5 fruit fly cellular contexts compared by ENCODE assay signal in genomic region chrX:19361406-19361859, dm6.
TF ChIP-seq lines count a peak whose summit lies in the region.

No protein-coding gene starts in this region.

- TF ChIP-seq CTCF in whole organism, embryonic (GFP tag; optimal IDR thresholded peaks at IDR 0.05; lab: Kevin White, UChicago) = no peak

TF ChIP-seq in whole organism, adult, 20 proteins besides CTCF, POLR2A, EP300 and RAD21:
- TF ChIP-seq CG7101 (tag; optimal IDR thresholded peaks at IDR 0.05; lab: Kevin White, UChicago) (peak; percentile 8), bab1 (GFP tag; optimal IDR thresholded peaks at IDR 0.05; lab: Kevin White, UChicago) (peak; percentile 44), CG5204 (GFP tag; optimal IDR thresholded peaks at IDR 0.05; lab: Kevin White, UChicago) (no peak), Mnt (GFP tag; optimal IDR thresholded peaks at IDR 0.05; lab: Kevin White, UChicago) (no peak), pad (GFP tag; optimal IDR thresholded peaks at IDR 0.05; lab: Kevin White, UChicago) (no peak), CG14711 (tag; optimal IDR thresholded peaks at IDR 0.05; lab: Kevin White, UChicago) (peak; percentile 35)

TF ChIP-seq in whole organism, embryonic, 481 proteins besides CTCF, POLR2A, EP300 and RAD21 (continues in another document):
- TF ChIP-seq Adf1 (GFP tag; IDR thresholded peaks at IDR 0.05; lab: Robert Waterston, UW) = no peak; the same call in 1 of the 2 replicates
- peak; percentile 50 for TF ChIP-seq NfI (GFP tag; optimal IDR thresholded peaks at IDR 0.05; lab: Kevin White, UChicago)
- TF ChIP-seq Ada2b (GFP tag; IDR thresholded peaks at IDR 0.05; lab: Robert Waterston, UW) = peak; percentile 51; the same call in 1 of the 2 replicates
- TF ChIP-seq CG2875 (GFP tag; optimal IDR thresholded peaks at IDR 0.05; lab: Kevin White, UChicago) = peak; percentile 56
- TF ChIP-seq BEAF-32 (GFP tag; optimal IDR thresholded peaks at IDR 0.05; lab: Kevin White, UChicago) = no peak
- peak; percentile 3 for TF ChIP-seq trem (tag; optimal IDR thresholded peaks at IDR 0.05; lab: Kevin White, UChicago)
- TF ChIP-seq CG11504 (tag; optimal IDR thresholded peaks at IDR 0.05; lab: Kevin White, UChicago) = peak; percentile 63
- TF ChIP-seq CG2129 (GFP tag; IDR thresholded peaks at IDR 0.05; lab: Robert Waterston, UW; ENCODE audit: partially characterized antibody) = no peak
- 0 out of 2 replicates have a peak, but pooled peaks have one; percentile 22 for TF ChIP-seq CG4730 (GFP tag; IDR thresholded peaks at IDR 0.05; lab: Robert Waterston, UW)
- TF ChIP-seq otp (GFP tag; IDR thresholded peaks at IDR 0.05; lab: Robert Waterston, UW) = 0 out of 3 replicates have a peak, but pooled peaks have one; percentile 29
- TF ChIP-seq Hr39 (optimal IDR thresholded peaks at IDR 0.05; lab: Kevin White, UChicago) = no peak
- TF ChIP-seq CG2120 (GFP tag; optimal IDR thresholded peaks at IDR 0.05; lab: Kevin White, UChicago) = peak; percentile 69
- TF ChIP-seq cwo (GFP tag; optimal IDR thresholded peaks at IDR 0.05; lab: Kevin White, UChicago) = peak; percentile 52
- peak; percentile 31 for TF ChIP-seq Asciz (GFP tag; optimal IDR thresholded peaks at IDR 0.05; lab: Kevin White, UChicago)
- TF ChIP-seq az2 (GFP tag; optimal IDR thresholded peaks at IDR 0.05; lab: Kevin White, UChicago) = peak; percentile 64
- no peak for TF ChIP-seq fd64A (GFP tag; optimal IDR thresholded peaks at IDR 0.05; lab: Kevin White, UChicago)
- TF ChIP-seq CG16779 (GFP tag; IDR thresholded peaks at IDR 0.05; lab: Robert Waterston, UW) = no peak
- no peak for TF ChIP-seq da (GFP tag; optimal IDR thresholded peaks at IDR 0.05; lab: Kevin White, UChicago)
- TF ChIP-seq vvl (GFP tag; IDR thresholded peaks at IDR 0.05; lab: Robert Waterston, UW) = peak; percentile 46; the same call in 1 of the 2 replicates
- peak; percentile 16 for TF ChIP-seq CG3163 (GFP tag; optimal IDR thresholded peaks at IDR 0.05; lab: Kevin White, UChicago)

TF ChIP-seq in whole organism, prepupa, 60 proteins besides CTCF, POLR2A, EP300 and RAD21 (continues in another document):
- TF ChIP-seq CG32006 (GFP tag; optimal IDR thresholded peaks at IDR 0.05; lab: Kevin White, UChicago) (peak; percentile 85), CG6792 (GFP tag; optimal IDR thresholded peaks at IDR 0.05; lab: Kevin White, UChicago) (peak; percentile 87), svp (GFP tag; lab: Kevin White, UChicago) (peak; percentile 94), fd59A (GFP tag; optimal IDR thresholded peaks at IDR 0.05; lab: Kevin White, UChicago) (peak; percentile 72), CG6276 (GFP tag; optimal IDR thresholded peaks at IDR 0.05; lab: Kevin White, UChicago) (peak; percentile 84), lz (GFP tag; optimal IDR thresholded peaks at IDR 0.05; lab: Kevin White, UChicago) (peak; percentile 81), CG8632 (GFP tag; optimal IDR thresholded peaks at IDR 0.05; lab: Kevin White, UChicago) (peak; percentile 80), topi (GFP tag; optimal IDR thresholded peaks at IDR 0.05; lab: Kevin White, UChicago) (peak; percentile 85), Eip78C (GFP tag; lab: Kevin White, UChicago) (peak; percentile 96), Sox14 (GFP tag; optimal IDR thresholded peaks at IDR 0.05; lab: Kevin White, UChicago) (peak; percentile 87), salr (GFP tag; optimal IDR thresholded peaks at IDR 0.05; lab: Kevin White, UChicago) (peak; percentile 59 to 80), CG8119 (GFP tag; IDR thresholded peaks at IDR 0.05; lab: Robert Waterston, UW) (peak; percentile 85), CG9139 (GFP tag; optimal IDR thresholded peaks at IDR 0.05; lab: Kevin White, UChicago) (peak; percentile 59), CG11902 (GFP tag; optimal IDR thresholded peaks at IDR 0.05; lab: Kevin White, UChicago) (peak; percentile 61), CG3032 (tag; optimal IDR thresholded peaks at IDR 0.05; lab: Kevin White, UChicago) (peak; percentile 75), Blimp-1 (GFP tag; optimal IDR thresholded peaks at IDR 0.05; lab: Kevin White, UChicago) (peak; percentile 17), dsx (GFP tag; optimal IDR thresholded peaks at IDR 0.05; lab: Kevin White, UChicago; ENCODE audit: poor library complexity, severe bottlenecking) (peak; percentile 79), CG11294 (GFP tag; IDR thresholded peaks at IDR 0.05; lab: Robert Waterston, UW) (peak; percentile 60), Lpt (GFP tag; optimal IDR thresholded peaks at IDR 0.05; lab: Kevin White, UChicago) (peak; percentile 76), Met (GFP tag; optimal IDR thresholded peaks at IDR 0.05; lab: Kevin White, UChicago) (peak; percentile 84), OdsH (GFP tag; optimal IDR thresholded peaks at IDR 0.05; lab: Kevin White, UChicago) (peak; percentile 86), Ets21C (GFP tag; optimal IDR thresholded peaks at IDR 0.05; lab: Kevin White, UChicago) (peak; percentile 73)

TF ChIP-seq in whole organism, pupa, 21 proteins besides CTCF, POLR2A, EP300 and RAD21:
- no peak for TF ChIP-seq CG10348 (GFP tag; IDR thresholded peaks at IDR 0.05; lab: Robert Waterston, UW)
- TF ChIP-seq CG17806 (tag; optimal IDR thresholded peaks at IDR 0.05; lab: Kevin White, UChicago) = peak; percentile 88
- TF ChIP-seq CG13204 (GFP tag; optimal IDR thresholded peaks at IDR 0.05; lab: Kevin White, UChicago) = peak; percentile 21
- TF ChIP-seq Ets98B (GFP tag; IDR thresholded peaks at IDR 0.05; lab: Robert Waterston, UW) = peak; percentile 93
- peak; percentile 84; the same call in 2 of the 3 replicates for TF ChIP-seq CG4496 (GFP tag; IDR thresholded peaks at IDR 0.05; lab: Robert Waterston, UW)
- peak; percentile 78 for TF ChIP-seq D1 (tag; optimal IDR thresholded peaks at IDR 0.05; lab: Kevin White, UChicago)
- TF ChIP-seq CG14655 (GFP tag; optimal IDR thresholded peaks at IDR 0.05; lab: Kevin White, UChicago) = peak; percentile 83
- TF ChIP-seq Pif1B (GFP tag; optimal IDR thresholded peaks at IDR 0.05; lab: Kevin White, UChicago) = peak; percentile 89
- TF ChIP-seq fd96Ca (GFP tag; IDR thresholded peaks at IDR 0.05; lab: Robert Waterston, UW) = peak; percentile 88
- peak; percentile 82 for TF ChIP-seq CG8301 (tag; optimal IDR thresholded peaks at IDR 0.05; lab: Kevin White, UChicago)
- peak; percentile 82 for TF ChIP-seq CG9948 (tag; optimal IDR thresholded peaks at IDR 0.05; lab: Kevin White, UChicago)
- TF ChIP-seq rn (GFP tag; IDR thresholded peaks at IDR 0.05; lab: Robert Waterston, UW) = peak; percentile 64; the same call in 1 of the 2 replicates
- peak; percentile 84 for TF ChIP-seq CG8159 (tag; optimal IDR thresholded peaks at IDR 0.05; lab: Kevin White, UChicago)
- TF ChIP-seq gl (tag; optimal IDR thresholded peaks at IDR 0.05; lab: Kevin White, UChicago) = peak; percentile 46
- peak; percentile 74 for TF ChIP-seq CG15710 (tag; optimal IDR thresholded peaks at IDR 0.05; lab: Kevin White, UChicago)
- TF ChIP-seq CG32121 (GFP tag; IDR thresholded peaks at IDR 0.05; lab: Robert Waterston, UW) = peak; percentile 93
- TF ChIP-seq Pif1A (GFP tag; optimal IDR thresholded peaks at IDR 0.05; lab: Kevin White, UChicago) = peak; percentile 87
- no peak for TF ChIP-seq Snoo (tag; optimal IDR thresholded peaks at IDR 0.05; lab: Kevin White, UChicago)
- peak; percentile 87 for TF ChIP-seq CG34367 (tag; optimal IDR thresholded peaks at IDR 0.05; lab: Kevin White, UChicago)
- no peak for TF ChIP-seq EcR (GFP tag; optimal IDR thresholded peaks at IDR 0.05; lab: Kevin White, UChicago)
- TF ChIP-seq CG12605 (GFP tag; IDR thresholded peaks at IDR 0.05; lab: Robert Waterston, UW) = peak; percentile 91

TF ChIP-seq in whole organism, wandering third instar larva, 38 proteins besides CTCF, POLR2A, EP300 and RAD21 (continues in another document):
- TF ChIP-seq dmrt93B (GFP tag; optimal IDR thresholded peaks at IDR 0.05; lab: Kevin White, UChicago) (peak; percentile 57), sv (GFP tag; optimal IDR thresholded peaks at IDR 0.05; lab: Kevin White, UChicago) (no peak), tai (GFP tag; optimal IDR thresholded peaks at IDR 0.05; lab: Kevin White, UChicago) (no peak), N (GFP tag; optimal IDR thresholded peaks at IDR 0.05; lab: Kevin White, UChicago) (no peak), h (GFP tag; optimal IDR thresholded peaks at IDR 0.05; lab: Kevin White, UChicago) (peak; percentile 85), Myc (optimal IDR thresholded peaks at IDR 0.05; lab: Kevin White, UChicago) (no peak), brk (GFP tag; optimal IDR thresholded peaks at IDR 0.05; lab: Kevin White, UChicago) (peak; percentile 52), jim (GFP tag; optimal IDR thresholded peaks at IDR 0.05; lab: Kevin White, UChicago) (no peak), Dif (GFP tag; optimal IDR thresholded peaks at IDR 0.05; lab: Kevin White, UChicago; ENCODE audit: partially characterized antibody) (no peak), Dfd (GFP tag; optimal IDR thresholded peaks at IDR 0.05; lab: Kevin White, UChicago) (no peak), dl (GFP tag; optimal IDR thresholded peaks at IDR 0.05; lab: Kevin White, UChicago; ENCODE audit: insufficient read depth in 1 of 2, partially characterized antibody in 2 of 2) (no peak), GATAd (GFP tag; optimal IDR thresholded peaks at IDR 0.05; lab: Kevin White, UChicago) (no peak), rgr (GFP tag; optimal IDR thresholded peaks at IDR 0.05; lab: Kevin White, UChicago) (peak; percentile 85), CG32264 (GFP tag; optimal IDR thresholded peaks at IDR 0.05; lab: Kevin White, UChicago) (peak; percentile 48), woc (GFP tag; optimal IDR thresholded peaks at IDR 0.05; lab: Kevin White, UChicago) (peak; percentile 64), Sp1 (GFP tag; optimal IDR thresholded peaks at IDR 0.05; lab: Kevin White, UChicago) (peak; percentile 74), HLH106 (tag; optimal IDR thresholded peaks at IDR 0.05; lab: Kevin White, UChicago) (peak; percentile 71), CG9705 (GFP tag; optimal IDR thresholded peaks at IDR 0.05; lab: Kevin White, UChicago) (no peak), Abd-B (GFP tag; optimal IDR thresholded peaks at IDR 0.05; lab: Kevin White, UChicago) (no peak), foxo (GFP tag; optimal IDR thresholded peaks at IDR 0.05; lab: Kevin White, UChicago) (peak in 1 of 2 experiments; percentile 10), Hr83 (GFP tag; optimal IDR thresholded peaks at IDR 0.05; lab: Kevin White, UChicago; ENCODE audit: poor library complexity, severe bottlenecking) (no peak), lola (GFP tag; optimal IDR thresholded peaks at IDR 0.05; lab: Kevin White, UChicago) (no peak), psq (GFP tag; optimal IDR thresholded peaks at IDR 0.05; lab: Kevin White, UChicago) (peak; percentile 68), ey (GFP tag; optimal IDR thresholded peaks at IDR 0.05; lab: Kevin White, UChicago) (peak; percentile 85), CrebA (GFP tag; optimal IDR thresholded peaks at IDR 0.05; lab: Kevin White, UChicago; ENCODE audit: borderline replicate concordance) (no peak), dsf (GFP tag; optimal IDR thresholded peaks at IDR 0.05; lab: Kevin White, UChicago; ENCODE audit: borderline replicate concordance) (no peak), Rel (GFP tag; optimal IDR thresholded peaks at IDR 0.05; lab: Kevin White, UChicago) (peak; percentile 25), Rel (tag; optimal IDR thresholded peaks at IDR 0.05; lab: Kevin White, UChicago) (no peak), br (GFP tag; optimal IDR thresholded peaks at IDR 0.05; lab: Kevin White, UChicago) (peak; percentile 80)
